Worm (Caenorhabditis elegans) whole organism, L3 larva: ENCODE data around the gene col-41.

ENCODE experiments used
- ama-1 ChIP-seq: fragments of 150-350 bp; optimal IDR thresholded peaks from 2 replicates; lab custom pipeline; 2018
- ceh-16 ChIP-seq: sonication (generic microtip); optimal IDR thresholded peaks from 2 replicates; lab custom pipeline; 2017; ENCODE audit warnings: missing biosample characterization, missing genetic modification characterization
- fkh-10 ChIP-seq: sonication (generic microtip); optimal IDR thresholded peaks from 2 replicates; lab custom pipeline; 2017; ENCODE audit warnings: missing biosample characterization, missing genetic modification reagents, missing genetic modification characterization
- jun-1 ChIP-seq: fragments of 150-350 bp; optimal IDR thresholded peaks from 2 replicates; lab custom pipeline; 2014; ENCODE audit warnings: missing biosample characterization, missing genetic modification reagents, missing genetic modification characterization
- lin-15B ChIP-seq: fragments of 150-350 bp; optimal IDR thresholded peaks from 2 replicates; lab custom pipeline; 2014; ENCODE audit warnings: missing biosample characterization, missing genetic modification characterization
- mdl-1 ChIP-seq: fragments of 150-350 bp; optimal IDR thresholded peaks from 2 replicates; lab custom pipeline; 2014; ENCODE audit warnings: missing biosample characterization, missing genetic modification characterization
- nhr-28 ChIP-seq: fragments of 150-350 bp; optimal IDR thresholded peaks from 2 replicates; lab custom pipeline; 2014; ENCODE audit warnings: missing biosample characterization, missing genetic modification characterization
- unc-39 ChIP-seq: sonication (generic microtip); optimal IDR thresholded peaks from 4 replicates; lab custom pipeline; 2017; ENCODE audit warnings: missing biosample characterization, missing genetic modification characterization
- ztf-11 ChIP-seq: fragments of 150-350 bp; optimal IDR thresholded peaks from 2 replicates; lab custom pipeline; 2014; ENCODE audit warnings: missing biosample characterization, missing genetic modification characterization

DNA sequence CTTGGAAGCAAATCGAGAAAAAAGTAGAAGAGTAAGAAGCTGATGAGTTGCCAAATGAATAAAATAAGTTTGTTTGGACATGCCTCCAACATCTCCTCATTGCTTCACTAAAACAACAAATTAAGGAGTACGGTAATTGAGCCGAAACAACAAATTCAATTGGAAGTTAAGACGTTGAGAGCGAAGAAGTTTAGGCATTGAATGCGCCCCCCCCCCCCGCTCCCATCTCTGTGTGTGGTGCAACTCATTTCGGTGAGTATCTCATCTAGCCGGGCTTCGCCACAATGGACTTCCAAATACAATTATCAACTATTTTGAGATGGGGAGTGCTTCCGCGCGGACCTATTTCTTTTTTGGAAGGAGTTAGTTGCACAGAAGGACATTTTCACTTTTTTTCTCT is 21.2 kb downstream of the col-41 start:
- TF ChIP-seq lin-15B (tag; lab: Kevin White, UChicago) (no peak), fkh-10 (GFP tag; lab: Kevin White, UChicago) (no peak), ama-1 (lab: Kevin White, UChicago) (no peak), nhr-28 (tag; lab: Kevin White, UChicago) (no peak), mdl-1 (tag; lab: Kevin White, UChicago) (no peak), ceh-16 (tag; lab: Kevin White, UChicago) (no peak), jun-1 (tag; lab: Kevin White, UChicago) (no peak), unc-39 (tag; lab: Kevin White, UChicago) (no peak), ztf-11 (no peak)
